Fruit fly (Drosophila melanogaster) whole organism, pupa: ENCODE data around the gene CG2120.

ENCODE experiments used
- CG10348 ChIP-seq: fragments of 200-800 bp; sonication (Bioruptor generic); IDR thresholded peaks from 2 replicates; pipeline ENCODE4 v1.3.6; 2022; ENCODE audit warnings: missing biosample characterization, missing genetic modification characterization
- CG13204 ChIP-seq: fragments of 200-800 bp; sonication (Bioruptor generic); optimal IDR thresholded peaks from 2 replicates; lab custom pipeline; 2018; ENCODE audit warnings: missing biosample characterization, mild to moderate bottlenecking, missing genetic modification characterization, moderate library complexity
- CG15710 ChIP-seq: fragments of 200-800 bp; sonication (Bioruptor generic); optimal IDR thresholded peaks from 2 replicates; lab custom pipeline; 2018; ENCODE audit warnings: missing biosample characterization, mild to moderate bottlenecking, missing genetic modification characterization, moderate library complexity
- CG32121 ChIP-seq: fragments of 200-800 bp; sonication (Bioruptor generic); IDR thresholded peaks from 2 replicates; pipeline ENCODE4 v1.3.6; 2022; ENCODE audit warnings: missing biosample characterization, missing genetic modification characterization
- CG8301 ChIP-seq: fragments of 200-800 bp; sonication (Bioruptor generic); optimal IDR thresholded peaks from 2 replicates; lab custom pipeline; 2018; ENCODE audit warnings: missing biosample characterization, mild to moderate bottlenecking, missing genetic modification characterization
- CG9948 ChIP-seq: fragments of 200-800 bp; sonication (Bioruptor generic); optimal IDR thresholded peaks from 2 replicates; lab custom pipeline; 2018; ENCODE audit warnings: missing biosample characterization, mild to moderate bottlenecking, missing genetic modification characterization, moderate library complexity
- EcR ChIP-seq: fragments of 200-800 bp; sonication (Bioruptor generic); optimal IDR thresholded peaks from 3 replicates; lab custom pipeline; 2019; ENCODE audit warnings: missing biosample characterization, missing genetic modification characterization, mild to moderate bottlenecking, moderate library complexity, missing genetic modification reagents
- Pif1A ChIP-seq: fragments of 200-800 bp; sonication (Bioruptor generic); optimal IDR thresholded peaks from 3 replicates; lab custom pipeline; 2016; ENCODE audit warnings: missing biosample characterization, missing genetic modification characterization

DNA sequence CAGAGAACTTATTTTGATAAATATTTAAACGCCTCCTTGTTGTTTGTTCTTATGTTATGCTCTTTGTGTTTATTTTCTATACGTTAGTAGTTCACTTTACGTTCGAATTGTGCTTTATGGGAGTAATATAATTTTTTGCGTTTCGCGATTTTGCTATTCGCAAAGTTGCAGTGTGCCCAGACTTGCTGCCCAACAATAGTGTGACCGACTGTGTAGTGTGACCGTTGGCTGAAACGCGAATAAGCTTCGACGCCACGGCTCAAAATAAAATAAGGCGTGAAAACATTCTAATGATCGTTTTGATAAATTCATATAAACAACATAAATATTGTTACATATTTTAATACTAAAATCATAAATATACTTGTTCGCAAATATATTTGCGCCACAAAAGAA is 6.4 kb downstream of the CG2120 start, which contains the start of gene Smox:
- no peak for TF ChIP-seq CG10348 (GFP tag; lab: Robert Waterston, UW)
- TF ChIP-seq CG13204: no peak
- no peak for TF ChIP-seq EcR (GFP tag; lab: Kevin White, UChicago)
- TF ChIP-seq CG32121 (GFP tag; lab: Robert Waterston, UW): no peak
- TF ChIP-seq CG8301 (tag; lab: Kevin White, UChicago): no peak
- TF ChIP-seq CG9948 (tag; lab: Kevin White, UChicago): no peak
- no peak for TF ChIP-seq Pif1A (GFP tag; lab: Kevin White, UChicago)
- no peak for TF ChIP-seq CG15710 (tag; lab: Kevin White, UChicago)
